Worm (Caenorhabditis elegans) whole organism, L4 larva: ENCODE data around the gene F55C12.4.
A peak's percentile ranks its signal among the peaks of the same experiment; 100 is the strongest.

Experiments used
- F10B5.3 ChIP-seq: sonication (generic microtip); optimal IDR thresholded peaks from 2 replicates; lab custom pipeline; 2016; ENCODE audit warnings: mild to moderate bottlenecking, missing genetic modification characterization, missing compliant biosample characterization
- F37D6.2 ChIP-seq: sonication (generic microtip); optimal IDR thresholded peaks from 2 replicates; lab custom pipeline; 2016; ENCODE audit warnings: mild to moderate bottlenecking, missing genetic modification characterization, missing compliant biosample characterization
- R02D3.7 ChIP-seq: fragments of 150-350 bp; sonication (generic microtip); optimal IDR thresholded peaks from 3 replicates; lab custom pipeline; 2014; ENCODE audit warnings: missing biosample characterization, missing genetic modification characterization
- T20F7.1 ChIP-seq: fragments of 200-800 bp; sonication (Bioruptor generic); optimal IDR thresholded peaks from 2 replicates; lab custom pipeline; 2018; ENCODE audit warnings: mild to moderate bottlenecking, missing genetic modification characterization, missing compliant biosample characterization
- aha-1 ChIP-seq: fragments of 150-350 bp; peaks from one replicate; lab custom pipeline; 2014; ENCODE audit warnings: missing biosample characterization, missing genetic modification characterization
- ama-1 ChIP-seq: fragments of 150-350 bp; optimal IDR thresholded peaks from 2 replicates; lab custom pipeline; 2014; ENCODE audit warnings: inconsistent platforms, mixed read lengths
- ceh-32 ChIP-seq: sonication (generic microtip); optimal IDR thresholded peaks from 2 replicates; lab custom pipeline; 2016; ENCODE audit warnings: mild to moderate bottlenecking, missing genetic modification characterization, missing compliant biosample characterization; ENCODE audit not compliant: poor library complexity
- ceh-44 ChIP-seq: fragments of 200-800 bp; sonication (Bioruptor generic); IDR thresholded peaks from 2 replicates; pipeline ENCODE4 v1.3.6; 2022; ENCODE audit warnings: missing genetic modification reagents, missing genetic modification characterization, missing compliant biosample characterization
- ctbp-1 ChIP-seq: fragments of 200-800 bp; sonication (Bioruptor generic); IDR thresholded peaks from 2 replicates; pipeline ENCODE4 v1.3.6; 2022; ENCODE audit warnings: missing genetic modification reagents, missing genetic modification characterization, missing compliant biosample characterization
- daf-16 ChIP-seq, 3 experiments: sonication (generic microtip); optimal IDR thresholded peaks; 2 replicates each; lab custom pipeline; 2016 to 2017; ENCODE audit warnings: missing genetic modification characterization in 3 of 3, missing genetic modification reagents in 3 of 3, mild to moderate bottlenecking in 2 of 3, missing compliant biosample characterization in 2 of 3, missing biosample characterization in 1 of 3, moderate library complexity in 1 of 3
- daf-19 ChIP-seq: fragments of 200-800 bp; sonication (Bioruptor generic); conservative IDR thresholded peaks from 2 replicates; pipeline ENCODE4 v1.3.6; 2022; ENCODE audit warnings: missing genetic modification characterization, missing compliant biosample characterization
- daf-8 ChIP-seq: fragments of 200-800 bp; sonication (Bioruptor generic); IDR thresholded peaks from 2 replicates; pipeline ENCODE4 v1.3.6; 2022; ENCODE audit warnings: missing genetic modification characterization, missing compliant biosample characterization
- dmd-9 ChIP-seq: fragments of 200-800 bp; sonication (Bioruptor generic); IDR thresholded peaks from 2 replicates; pipeline ENCODE4 v1.3.6; 2022; ENCODE audit warnings: missing genetic modification reagents, missing genetic modification characterization, missing compliant biosample characterization
- dpl-1 ChIP-seq: fragments of 150-350 bp; optimal IDR thresholded peaks from 2 replicates; lab custom pipeline; 2014; ENCODE audit warnings: missing biosample characterization, missing genetic modification reagents, missing genetic modification characterization
- duxl-1 ChIP-seq: sonication (generic microtip); optimal IDR thresholded peaks from 2 replicates; lab custom pipeline; 2016; ENCODE audit warnings: mild to moderate bottlenecking, missing genetic modification characterization, moderate library complexity, missing compliant biosample characterization; ENCODE audit not compliant: poor library complexity
- dve-1 ChIP-seq: sonication (generic microtip); optimal IDR thresholded peaks from 2 replicates; lab custom pipeline; 2017; ENCODE audit warnings: antibody characterized with exemption, mild to moderate bottlenecking, missing genetic modification characterization, missing compliant biosample characterization; ENCODE audit not compliant: insufficient read depth
- egl-27 ChIP-seq: sonication (generic microtip); optimal IDR thresholded peaks from 3 replicates; lab custom pipeline; 2017; ENCODE audit warnings: missing biosample characterization, missing genetic modification reagents, missing genetic modification characterization
- egl-43 ChIP-seq: fragments of 200-800 bp; sonication (Bioruptor generic); IDR thresholded peaks from 2 replicates; pipeline ENCODE4 v1.3.6; 2022; ENCODE audit warnings: missing genetic modification reagents, missing genetic modification characterization, missing compliant biosample characterization
- gei-8 ChIP-seq: fragments of 200-800 bp; sonication (Bioruptor generic); optimal IDR thresholded peaks from 2 replicates; lab custom pipeline; 2018; ENCODE audit warnings: mild to moderate bottlenecking, missing genetic modification characterization, missing compliant biosample characterization
- hif-1 ChIP-seq, 2 experiments: sonication (generic microtip); optimal IDR thresholded peaks; 2 replicates each; lab custom pipeline; 2016 to 2017; ENCODE audit warnings: missing compliant biosample characterization in 2 of 2, missing genetic modification characterization in 2 of 2, missing genetic modification reagents in 2 of 2, missing genotype in 2 of 2, mild to moderate bottlenecking in 1 of 2
- hlh-30 ChIP-seq: sonication (generic microtip); optimal IDR thresholded peaks from 2 replicates; lab custom pipeline; 2017; ENCODE audit warnings: antibody characterized with exemption, mild to moderate bottlenecking, missing genetic modification characterization, missing compliant biosample characterization; ENCODE audit not compliant: insufficient read depth
- lin-1 ChIP-seq: fragments of 200-800 bp; sonication (Bioruptor generic); IDR thresholded peaks from 2 replicates; pipeline ENCODE4 v1.3.6; 2022; ENCODE audit warnings: missing genetic modification reagents, missing genetic modification characterization, missing compliant biosample characterization
- lin-15B ChIP-seq: fragments of 150-350 bp; sonication (generic microtip); optimal IDR thresholded peaks from 3 replicates; lab custom pipeline; 2014; ENCODE audit warnings: missing biosample characterization, missing genetic modification characterization
- lin-29 ChIP-seq: fragments of 200-800 bp; sonication (Bioruptor generic); IDR thresholded peaks from 2 replicates; pipeline ENCODE4 v1.3.6; 2022; ENCODE audit warnings: missing genetic modification reagents, missing genetic modification characterization, missing compliant biosample characterization
- lir-3 ChIP-seq: sonication (generic microtip); optimal IDR thresholded peaks from 2 replicates; lab custom pipeline; 2016; ENCODE audit warnings: mild to moderate bottlenecking, missing genetic modification characterization, missing compliant biosample characterization
- lsy-2 ChIP-seq, 2 experiments: fragments of 150-350 bp in 1 of 2; sonication (generic microtip) in 1 of 2; optimal IDR thresholded peaks; 2 replicates each; lab custom pipeline; 2014 to 2017; ENCODE audit warnings: missing biosample characterization in 2 of 2, missing genetic modification characterization in 2 of 2
- mep-1 ChIP-seq: fragments of 150-350 bp; sonication (generic microtip); optimal IDR thresholded peaks from 3 replicates; lab custom pipeline; 2014; ENCODE audit warnings: missing biosample characterization, missing genetic modification characterization
- mes-2 ChIP-seq: sonication (generic microtip); optimal IDR thresholded peaks from 2 replicates; lab custom pipeline; 2016; ENCODE audit warnings: missing genotype, mild to moderate bottlenecking, missing genetic modification characterization, missing compliant biosample characterization; ENCODE audit not compliant: poor library complexity, severe bottlenecking
- nhr-111 ChIP-seq: fragments of 200-800 bp; sonication (Bioruptor generic); optimal IDR thresholded peaks from 2 replicates; lab custom pipeline; 2018; ENCODE audit warnings: mild to moderate bottlenecking, missing genetic modification characterization, missing compliant biosample characterization
- nhr-28 ChIP-seq: fragments of 150-350 bp; optimal IDR thresholded peaks from 2 replicates; lab custom pipeline; 2014; ENCODE audit warnings: missing biosample characterization, missing genetic modification characterization
- nhr-42 ChIP-seq: fragments of 200-800 bp; sonication (Bioruptor generic); IDR thresholded peaks from 2 replicates; pipeline ENCODE4 v1.3.6; 2022; ENCODE audit warnings: missing genetic modification characterization, missing compliant biosample characterization
- nhr-48 ChIP-seq: sonication (generic microtip); optimal IDR thresholded peaks from 2 replicates; lab custom pipeline; 2016; ENCODE audit warnings: mild to moderate bottlenecking, missing genetic modification characterization, missing compliant biosample characterization
- nhr-6 ChIP-seq: fragments of 150-350 bp; optimal IDR thresholded peaks from 2 replicates; lab custom pipeline; 2014; ENCODE audit warnings: missing biosample characterization, missing genetic modification characterization
- pha-4 ChIP-seq, 2 experiments: fragments of 150-350 bp in 1 of 2; fragments of 200-800 bp in 1 of 2; sonication (Bioruptor generic) in 1 of 2; IDR thresholded peaks in 1 of 2; optimal IDR thresholded peaks in 1 of 2; 2 replicates each; pipeline versions ENCODE4 v1.3.6 to Lab custom; 2014 to 2022; ENCODE audit warnings: missing genetic modification characterization in 2 of 2, missing genetic modification reagents in 2 of 2, missing biosample characterization in 1 of 2, missing compliant biosample characterization in 1 of 2
- sdz-12 ChIP-seq: fragments of 200-800 bp; sonication (Bioruptor generic); optimal IDR thresholded peaks from 2 replicates; lab custom pipeline; 2018; ENCODE audit warnings: mild to moderate bottlenecking, missing genetic modification characterization, missing compliant biosample characterization
- snpc-1.2 ChIP-seq: fragments of 200-800 bp; sonication (Bioruptor generic); IDR thresholded peaks from 2 replicates; pipeline ENCODE4 v1.3.6; 2022; ENCODE audit warnings: missing genetic modification reagents, missing genetic modification characterization, missing compliant biosample characterization
- spr-3 ChIP-seq: fragments of 200-800 bp; sonication (Bioruptor generic); optimal IDR thresholded peaks from 2 replicates; lab custom pipeline; 2018; ENCODE audit warnings: mild to moderate bottlenecking, missing genetic modification characterization, missing compliant biosample characterization
- unc-130 ChIP-seq: sonication (generic microtip); optimal IDR thresholded peaks from 2 replicates; lab custom pipeline; 2016; ENCODE audit warnings: missing genetic modification reagents, missing genetic modification characterization, missing compliant biosample characterization
- unc-62 ChIP-seq, 3 experiments: fragments of 150-350 bp in 1 of 3; sonication (generic microtip); optimal IDR thresholded peaks in 2 of 3; peaks in 1 of 3; 1 replicate in 1 of 3; 2 replicates in 2 of 3; lab custom pipeline; 2014 to 2017; ENCODE audit warnings: missing biosample characterization in 3 of 3, missing genetic modification characterization in 3 of 3, missing genetic modification reagents in 3 of 3, missing genotype in 1 of 3
- zag-1 ChIP-seq: fragments of 150-350 bp; optimal IDR thresholded peaks from 2 replicates; lab custom pipeline; 2014; ENCODE audit warnings: missing biosample characterization, missing genetic modification characterization
- ztf-7 ChIP-seq: fragments of 150-350 bp; optimal IDR thresholded peaks from 2 replicates; lab custom pipeline; 2014; ENCODE audit warnings: missing biosample characterization, missing genetic modification characterization

The F55C12.4 gene

ce11 chrII:5838453-5838852, 19.8 kb downstream of the F55C12.4 start, which contains the start of gene ZK1248.15:
ZK1248.15 (minus strand) TSS chrII:5838553.
- TF ChIP-seq ctbp-1 = no peak
- TF ChIP-seq dve-1 = no peak
- no peak for TF ChIP-seq egl-43 (GFP tag; lab: Robert Waterston, UW)
- peak in 1 of 2 experiments; percentile 86 for TF ChIP-seq unc-62 (GFP tag; optimal IDR thresholded peaks at IDR 0.05 in 1 of 2; lab: Kevin White, UChicago)
- TF ChIP-seq unc-62 (tag; optimal IDR thresholded peaks at IDR 0.05; lab: Kevin White, UChicago) = no peak
- TF ChIP-seq, all 104 proteins: peak for 1

ce11 chrII:5836153-5836719, 22.0 kb downstream of the F55C12.4 start, which contains the start of gene fzo-1:
fzo-1 (minus strand) TSS chrII:5836203.
- TF ChIP-seq nhr-6 (tag; lab: Kevin White, UChicago) (peak; percentile 57), gei-8 (GFP tag; lab: Kevin White, UChicago) (no peak), F10B5.3 (tag; lab: Kevin White, UChicago) (no peak), ztf-7 (tag; lab: Kevin White, UChicago) (no peak), mep-1 (peak; percentile 19), spr-3 (no peak), ceh-44 (no peak), R02D3.7 (tag; lab: Kevin White, UChicago) (no peak), lin-15B (tag; lab: Kevin White, UChicago) (no peak), lin-29 (GFP tag; lab: Robert Waterston, UW) (no peak), zag-1 (tag; lab: Kevin White, UChicago) (no peak), egl-27 (tag; lab: Kevin White, UChicago) (no peak), nhr-111 (no peak), dve-1 (peak; percentile 8), ama-1 (no peak), duxl-1 (tag; lab: Kevin White, UChicago) (no peak), daf-19 (no peak), ceh-32 (tag; lab: Kevin White, UChicago) (no peak), F37D6.2 (tag; lab: Kevin White, UChicago) (no peak), dmd-9 (GFP tag; lab: Robert Waterston, UW) (no peak), daf-16 (GFP tag; optimal IDR thresholded peaks at IDR 0.05; lab: Kevin White, UChicago) (no peak), daf-16 (tag; optimal IDR thresholded peaks at IDR 0.05; lab: Kevin White, UChicago) (no peak), aha-1 (tag; lab: Kevin White, UChicago) (peak; percentile 22), T20F7.1 (GFP tag; lab: Kevin White, UChicago) (peak; percentile 64), dpl-1 (GFP tag; lab: Kevin White, UChicago) (peak; percentile 16), unc-130 (GFP tag; lab: Kevin White, UChicago) (peak; percentile 41), lsy-2 (tag; optimal IDR thresholded peaks at IDR 0.05; lab: Kevin White, UChicago) (peak in 1 of 2 experiments; percentile 48), lir-3 (tag; lab: Kevin White, UChicago) (no peak), mes-2 (tag; lab: Kevin White, UChicago) (peak; percentile 62), sdz-12 (GFP tag; lab: Kevin White, UChicago) (no peak), lin-1 (GFP tag; lab: Robert Waterston, UW) (no peak), hlh-30 (tag; lab: Kevin White, UChicago) (peak; percentile 36), daf-8 (GFP tag; lab: Robert Waterston, UW) (no peak), nhr-42 (GFP tag; lab: Robert Waterston, UW) (no peak), nhr-28 (tag; lab: Kevin White, UChicago) (no peak), nhr-48 (tag; lab: Kevin White, UChicago) (no peak), pha-4 (GFP tag; IDR thresholded peaks at IDR 0.05; lab: Robert Waterston, UW) (peak; percentile 25; the same call in 1 of the 2 replicates), pha-4 (tag; optimal IDR thresholded peaks at IDR 0.05; lab: Kevin White, UChicago) (no peak), snpc-1.2 (GFP tag; lab: Robert Waterston, UW) (no peak), hif-1 (tag; optimal IDR thresholded peaks at IDR 0.05; lab: Kevin White, UChicago) (peak in 1 of 2 experiments; percentile 77)
